Fruit fly (Drosophila melanogaster): ENCODE data around the gene CG33648.

dm6 chr2L:14488866-14489462 is 35.1 kb upstream of the CG33648 start:
- no peak for TF ChIP-seq CG8478 (optimal IDR thresholded peaks at IDR 0.05)
- TF ChIP-seq CTCF (optimal IDR thresholded peaks at IDR 0.05) = no peak

All from S2 (cell line).